Fruit fly (Drosophila melanogaster) whole organism, embryonic: ENCODE measurements around the gene niki.
A peak's percentile ranks its signal among the peaks of the same experiment; 100 is the strongest.

Experiments used
- Antp ChIP-seq: fragments of 200-800 bp; sonication (Bioruptor generic); optimal IDR thresholded peaks from 3 replicates; lab custom pipeline; 2016; ENCODE audit warnings: missing biosample characterization, missing genetic modification characterization
- BEAF-32 ChIP-seq: fragments of 200-800 bp; sonication (Bioruptor generic); optimal IDR thresholded peaks from 3 replicates; lab custom pipeline; 2017; ENCODE audit warnings: missing biosample characterization, missing genetic modification characterization, mild to moderate bottlenecking, moderate library complexity, missing genetic modification reagents
- Blimp-1 ChIP-seq: fragments of 200-800 bp; sonication (Bioruptor generic); optimal IDR thresholded peaks from 3 replicates; lab custom pipeline; 2018; ENCODE audit warnings: missing biosample characterization, missing genetic modification characterization, mild to moderate bottlenecking, moderate library complexity, missing genetic modification reagents
- CG1024 ChIP-seq: fragments of 200-800 bp; sonication (Bioruptor generic); IDR thresholded peaks from 2 replicates; pipeline ENCODE4 v1.3.6; 2022; ENCODE audit warnings: missing biosample characterization, missing genetic modification characterization
- CG11398 ChIP-seq: fragments of 200-800 bp; sonication (Bioruptor generic); optimal IDR thresholded peaks from 2 replicates; lab custom pipeline; 2016; ENCODE audit warnings: missing biosample characterization, missing genetic modification characterization
- CG11560 ChIP-seq: fragments of 200-800 bp; sonication (Bioruptor generic); IDR thresholded peaks from 3 replicates; pipeline ENCODE4 v1.3.6; 2022; ENCODE audit warnings: missing biosample characterization, missing genetic modification characterization
- CG12104 ChIP-seq: fragments of 200-800 bp; sonication (Bioruptor generic); optimal IDR thresholded peaks from 3 replicates; lab custom pipeline; 2016; ENCODE audit warnings: missing biosample characterization, missing genetic modification characterization
- CG12769 ChIP-seq: fragments of 200-800 bp; sonication (Bioruptor generic); optimal IDR thresholded peaks from 2 replicates; lab custom pipeline; 2019; ENCODE audit warnings: missing biosample characterization, mild to moderate bottlenecking, missing genetic modification characterization, moderate library complexity
- CG17186 ChIP-seq: fragments of 200-800 bp; sonication (Bioruptor generic); optimal IDR thresholded peaks from 3 replicates; lab custom pipeline; 2017; ENCODE audit warnings: missing biosample characterization, missing genetic modification reagents, missing genetic modification characterization
- CG17361 ChIP-seq: fragments of 200-800 bp; sonication (Bioruptor generic); IDR thresholded peaks from 3 replicates; pipeline ENCODE4 v1.3.6; 2022; ENCODE audit warnings: missing biosample characterization, missing genetic modification characterization
- CG1792 ChIP-seq: fragments of 200-800 bp; sonication (Bioruptor generic); optimal IDR thresholded peaks from 2 replicates; lab custom pipeline; 2016; ENCODE audit warnings: missing biosample characterization, missing genetic modification characterization
- CG18764 ChIP-seq: fragments of 200-800 bp; sonication (Bioruptor generic); optimal IDR thresholded peaks from 3 replicates; lab custom pipeline; 2016; ENCODE audit warnings: missing biosample characterization, missing genetic modification characterization
- CG3065 ChIP-seq: fragments of 200-800 bp; sonication (Bioruptor generic); optimal IDR thresholded peaks from 2 replicates; lab custom pipeline; 2016; ENCODE audit warnings: missing biosample characterization, missing genetic modification characterization
- CG31365 ChIP-seq: fragments of 200-800 bp; sonication (Bioruptor generic); optimal IDR thresholded peaks from 2 replicates; lab custom pipeline; 2018; ENCODE audit warnings: missing biosample characterization, mild to moderate bottlenecking, missing genetic modification characterization
- CG4424 ChIP-seq: fragments of 200-800 bp; sonication (Bioruptor generic); optimal IDR thresholded peaks from 3 replicates; lab custom pipeline; 2016; ENCODE audit warnings: missing biosample characterization, missing genetic modification characterization
- CG4820 ChIP-seq: fragments of 200-800 bp; sonication (Bioruptor generic); optimal IDR thresholded peaks from 3 replicates; lab custom pipeline; 2016; ENCODE audit warnings: missing biosample characterization, missing genetic modification characterization
- CG6254 ChIP-seq: fragments of 200-800 bp; sonication (Bioruptor generic); optimal IDR thresholded peaks from 3 replicates; lab custom pipeline; 2017; ENCODE audit warnings: mild to moderate bottlenecking, missing biosample characterization, missing genetic modification reagents, missing genetic modification characterization
- CG6272 ChIP-seq: fragments of 200-800 bp; sonication (Bioruptor generic); IDR thresholded peaks from 2 replicates; pipeline ENCODE4 v1.3.6; 2022; ENCODE audit warnings: missing biosample characterization, missing genetic modification characterization
- CG7839 ChIP-seq: fragments of 200-800 bp; sonication (Bioruptor generic); optimal IDR thresholded peaks from 3 replicates; lab custom pipeline; 2018; ENCODE audit warnings: missing biosample characterization, mild to moderate bottlenecking, missing genetic modification characterization, moderate library complexity
- CG7963 ChIP-seq: fragments of 200-800 bp; sonication (Bioruptor generic); IDR thresholded peaks from 3 replicates; pipeline ENCODE4 v1.3.6; 2022; ENCODE audit warnings: missing biosample characterization, missing genetic modification characterization; ENCODE audit not compliant: partially characterized antibody
- Dip2 ChIP-seq: fragments of 200-800 bp; sonication (Bioruptor generic); IDR thresholded peaks from 2 replicates; pipeline ENCODE4 v1.3.6; 2022; ENCODE audit warnings: missing biosample characterization, missing genetic modification characterization
- Dp ChIP-seq: fragments of 200-800 bp; sonication (Bioruptor generic); optimal IDR thresholded peaks from 2 replicates; lab custom pipeline; 2018; ENCODE audit warnings: missing biosample characterization, mild to moderate bottlenecking, missing genetic modification characterization, moderate library complexity
- Jarid2 ChIP-seq: fragments of 200-800 bp; sonication (Bioruptor generic); optimal IDR thresholded peaks from 3 replicates; lab custom pipeline; 2017; ENCODE audit warnings: mild to moderate bottlenecking, missing biosample characterization, missing genetic modification reagents, missing genetic modification characterization
- MTF-1 ChIP-seq: fragments of 200-800 bp; sonication (Bioruptor generic); optimal IDR thresholded peaks from 2 replicates; lab custom pipeline; 2018; ENCODE audit warnings: missing biosample characterization, mild to moderate bottlenecking, missing genetic modification characterization, borderline replicate concordance
- Max ChIP-seq: fragments of 200-800 bp; sonication (Bioruptor generic); optimal IDR thresholded peaks from 2 replicates; lab custom pipeline; 2016; ENCODE audit warnings: missing biosample characterization, mild to moderate bottlenecking, missing genetic modification characterization
- Mrtf ChIP-seq: fragments of 200-800 bp; sonication (Bioruptor generic); IDR thresholded peaks from 3 replicates; pipeline ENCODE4 v1.3.6; 2022; ENCODE audit warnings: missing biosample characterization, missing genetic modification characterization
- NfI ChIP-seq: fragments of 200-800 bp; sonication (Bioruptor generic); optimal IDR thresholded peaks from 3 replicates; lab custom pipeline; 2018; ENCODE audit warnings: missing biosample characterization, mild to moderate bottlenecking, missing genetic modification characterization, moderate library complexity
- Rx ChIP-seq: fragments of 200-800 bp; sonication (Bioruptor generic); IDR thresholded peaks from 2 replicates; pipeline ENCODE4 v1.3.6; 2022; ENCODE audit warnings: missing biosample characterization, missing genetic modification characterization
- Sin3A ChIP-seq: fragments of >200 bp; optimal IDR thresholded peaks from 2 replicates; lab custom pipeline; 2018
- amos ChIP-seq: fragments of 200-800 bp; sonication (Bioruptor generic); IDR thresholded peaks from 2 replicates; pipeline ENCODE4 v1.3.6; 2022; ENCODE audit warnings: missing biosample characterization, missing genetic modification characterization; ENCODE audit not compliant: partially characterized antibody
- bbx ChIP-seq: fragments of 200-800 bp; sonication (Bioruptor generic); IDR thresholded peaks from 2 replicates; pipeline ENCODE4 v1.3.6; 2022; ENCODE audit warnings: missing biosample characterization, missing genetic modification characterization; ENCODE audit not compliant: partially characterized antibody
- crc ChIP-seq: fragments of 200-800 bp; sonication (Bioruptor generic); optimal IDR thresholded peaks from 2 replicates; lab custom pipeline; 2016; ENCODE audit warnings: missing biosample characterization, missing genetic modification characterization
- esg ChIP-seq: fragments of 200-800 bp; sonication (Bioruptor generic); conservative IDR thresholded peaks from 2 replicates; pipeline ENCODE4 v1.3.6; 2022; ENCODE audit warnings: missing biosample characterization, missing genetic modification characterization
- ham ChIP-seq: fragments of 200-800 bp; sonication (Bioruptor generic); IDR thresholded peaks from 2 replicates; pipeline ENCODE4 v1.3.6; 2022; ENCODE audit warnings: missing biosample characterization, missing genetic modification characterization
- her ChIP-seq: fragments of 200-800 bp; sonication (Bioruptor generic); optimal IDR thresholded peaks from 2 replicates; lab custom pipeline; 2016; ENCODE audit warnings: missing biosample characterization, missing genetic modification characterization
- jing ChIP-seq: fragments of 200-800 bp; sonication (Bioruptor generic); optimal IDR thresholded peaks from 2 replicates; lab custom pipeline; 2018; ENCODE audit warnings: missing biosample characterization, mild to moderate bottlenecking, missing genetic modification characterization
- lov ChIP-seq, 2 experiments: fragments of 200-800 bp in 1 of 2; fragments of >200 bp in 1 of 2; sonication (Bioruptor generic) in 1 of 2; IDR thresholded peaks in 1 of 2; optimal IDR thresholded peaks in 1 of 2; 2 replicates in 1 of 2; 3 replicates in 1 of 2; pipeline versions ENCODE4 v1.3.6 to Lab custom; 2017 to 2022; ENCODE audit warnings: missing biosample characterization in 1 of 2, missing genetic modification characterization in 1 of 2
- peb ChIP-seq: fragments of 200-800 bp; sonication (Bioruptor generic); IDR thresholded peaks from 2 replicates; pipeline ENCODE4 v1.3.6; 2022; ENCODE audit warnings: missing biosample characterization, missing genetic modification characterization
- pnt ChIP-seq: fragments of 200-800 bp; sonication (Bioruptor generic); optimal IDR thresholded peaks from 3 replicates; lab custom pipeline; 2016; ENCODE audit warnings: missing biosample characterization, missing genetic modification characterization
- pum ChIP-seq: fragments of 200-800 bp; sonication (Bioruptor generic); optimal IDR thresholded peaks from 2 replicates; lab custom pipeline; 2016; ENCODE audit warnings: missing biosample characterization, missing genetic modification characterization
- pzg ChIP-seq: fragments of 200-800 bp; sonication (Bioruptor generic); optimal IDR thresholded peaks from 3 replicates; lab custom pipeline; 2018; ENCODE audit warnings: missing biosample characterization, mild to moderate bottlenecking, missing genetic modification characterization, moderate library complexity
- run ChIP-seq: fragments of 200-800 bp; sonication (Bioruptor generic); optimal IDR thresholded peaks from 3 replicates; lab custom pipeline; 2018; ENCODE audit warnings: missing biosample characterization, mild to moderate bottlenecking, missing genetic modification characterization
- scrt ChIP-seq: fragments of 200-800 bp; sonication (Bioruptor generic); optimal IDR thresholded peaks from 2 replicates; lab custom pipeline; 2018; ENCODE audit warnings: missing biosample characterization, mild to moderate bottlenecking, missing genetic modification characterization, moderate library complexity
- shn ChIP-seq: fragments of 200-800 bp; sonication (Bioruptor generic); optimal IDR thresholded peaks from 3 replicates; lab custom pipeline; 2016; ENCODE audit warnings: missing biosample characterization, missing genetic modification characterization
- sima ChIP-seq: fragments of 200-800 bp; sonication (Bioruptor generic); optimal IDR thresholded peaks from 2 replicates; lab custom pipeline; 2016; ENCODE audit warnings: missing biosample characterization, missing genetic modification characterization
- slou ChIP-seq: fragments of 200-800 bp; sonication (Bioruptor generic); optimal IDR thresholded peaks from 3 replicates; lab custom pipeline; 2016; ENCODE audit warnings: missing biosample characterization, missing genetic modification characterization
- sob ChIP-seq: fragments of 200-800 bp; sonication (Bioruptor generic); IDR thresholded peaks from 2 replicates; pipeline ENCODE4 v1.3.6; 2022; ENCODE audit warnings: missing biosample characterization, missing genetic modification characterization
- stc ChIP-seq: fragments of 200-800 bp; sonication (Bioruptor generic); IDR thresholded peaks from 2 replicates; pipeline ENCODE4 v1.3.6; 2022; ENCODE audit warnings: missing biosample characterization, missing genetic modification characterization
- vnd ChIP-seq: fragments of 200-800 bp; sonication (Bioruptor generic); IDR thresholded peaks from 3 replicates; pipeline ENCODE4 v1.3.6; 2022; ENCODE audit warnings: missing biosample characterization, missing genetic modification characterization; ENCODE audit not compliant: partially characterized antibody
- wek ChIP-seq: fragments of 200-800 bp; sonication (Bioruptor generic); optimal IDR thresholded peaks from 3 replicates; lab custom pipeline; 2018; ENCODE audit warnings: missing biosample characterization, mild to moderate bottlenecking, missing genetic modification characterization, moderate library complexity
- yki ChIP-seq: fragments of >200 bp; optimal IDR thresholded peaks from 3 replicates; lab custom pipeline; 2018

The niki gene

DNA sequence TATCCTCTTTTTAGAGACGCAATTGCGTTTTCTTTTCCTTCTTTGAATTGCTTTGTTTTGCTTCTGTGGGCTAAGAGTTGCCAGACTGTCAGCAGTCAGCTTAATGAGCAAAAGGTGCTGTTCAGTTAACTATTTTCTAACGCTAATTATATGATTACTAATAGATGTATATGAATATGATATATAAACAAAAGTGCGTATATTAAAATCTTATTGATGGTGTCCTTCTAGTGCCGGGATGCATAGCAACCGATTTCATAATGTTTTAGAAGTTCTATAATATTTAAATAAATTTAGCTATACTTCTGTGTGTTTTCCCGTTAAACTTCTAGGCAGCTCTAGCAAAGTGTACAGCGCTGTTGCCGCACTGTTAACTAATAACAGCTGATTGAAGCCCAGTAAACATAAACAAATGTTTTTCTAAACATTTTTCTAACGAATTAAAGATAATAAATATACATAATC, 4.5 kb upstream of the niki start, which contains the start of the genes Kaz and CG43273 (continued):
- TF ChIP-seq slou = peak; percentile 35
- TF ChIP-seq CG4820 (GFP tag; lab: Kevin White, UChicago) = peak; percentile 42
- TF ChIP-seq ham (GFP tag; lab: Robert Waterston, UW) = no peak
- no peak for TF ChIP-seq CG7963 (GFP tag; lab: Robert Waterston, UW)
- no peak for TF ChIP-seq lov (optimal IDR thresholded peaks at IDR 0.05; lab: Kevin White, UChicago)
- no peak for TF ChIP-seq lov (GFP tag; IDR thresholded peaks at IDR 0.05; lab: Robert Waterston, UW)
- TF ChIP-seq Dip2 (GFP tag; lab: Robert Waterston, UW) = no peak
- no peak for TF ChIP-seq CG3065
- peak; percentile 74 for TF ChIP-seq NfI (GFP tag; lab: Kevin White, UChicago)
- TF ChIP-seq crc = no peak
- TF ChIP-seq Antp = no peak
- TF ChIP-seq CG31365 = no peak
- TF ChIP-seq Rx (GFP tag; lab: Robert Waterston, UW) = no peak
- TF ChIP-seq CG17361 (GFP tag; lab: Robert Waterston, UW) = no peak; the same call in 2 of the 3 replicates
- no peak for TF ChIP-seq CG1024 (GFP tag; lab: Robert Waterston, UW)
- no peak for TF ChIP-seq vnd (GFP tag; lab: Robert Waterston, UW)
- TF ChIP-seq Mrtf (GFP tag; lab: Robert Waterston, UW) = no peak
- peak; percentile 0 for TF ChIP-seq CG12104 (GFP tag; lab: Kevin White, UChicago)
- 0 out of 2 replicates have a peak, but pooled peaks have one; percentile 11 for TF ChIP-seq stc
- peak; percentile 40; the same call in 1 of the 2 replicates for TF ChIP-seq CG6272 (GFP tag; lab: Robert Waterston, UW)
- peak; percentile 7 for TF ChIP-seq CG6254
- no peak for TF ChIP-seq Jarid2 (GFP tag; lab: Kevin White, UChicago)
- TF ChIP-seq shn (GFP tag; lab: Kevin White, UChicago) = no peak
- peak; percentile 0 for TF ChIP-seq pum (GFP tag; lab: Kevin White, UChicago)
- TF ChIP-seq pnt = peak; percentile 3
- no peak for TF ChIP-seq MTF-1 (GFP tag; lab: Kevin White, UChicago)
- peak; percentile 51 for TF ChIP-seq CG4424
- peak; percentile 35 for TF ChIP-seq pzg
- TF ChIP-seq CG18764 = no peak
- TF ChIP-seq CG12769 (tag; lab: Kevin White, UChicago) = no peak
- TF ChIP-seq CG7839 (tag; lab: Kevin White, UChicago) = no peak
- peak; percentile 59 for TF ChIP-seq sob (GFP tag; lab: Robert Waterston, UW)
- no peak for TF ChIP-seq run
- TF ChIP-seq bbx (GFP tag; lab: Robert Waterston, UW) = no peak
- TF ChIP-seq sima = no peak
- TF ChIP-seq scrt = peak; percentile 42
- no peak for TF ChIP-seq CG1792 (GFP tag; lab: Kevin White, UChicago)
- TF ChIP-seq CG11560 = no peak
- peak; percentile 1 for TF ChIP-seq Dp
- TF ChIP-seq CG11398 (GFP tag; lab: Kevin White, UChicago) = no peak
- peak; percentile 37; the same call in 1 of the 2 replicates for TF ChIP-seq peb (GFP tag; lab: Robert Waterston, UW)
- peak; percentile 44 for TF ChIP-seq CG17186 (GFP tag; lab: Kevin White, UChicago)
- no peak for TF ChIP-seq Blimp-1 (GFP tag; lab: Kevin White, UChicago)
- no peak for TF ChIP-seq her (GFP tag; lab: Kevin White, UChicago)
- no peak for TF ChIP-seq wek
- TF ChIP-seq BEAF-32 = peak; percentile 27
- TF ChIP-seq esg (GFP tag; lab: Robert Waterston, UW) = peak; percentile 25; the same call in 1 of the 2 replicates
- peak; percentile 56 for TF ChIP-seq Max
- peak; percentile 43 for TF ChIP-seq Sin3A (lab: Kevin White, UChicago)
- no peak for TF ChIP-seq yki (lab: Kevin White, UChicago)
- TF ChIP-seq jing (GFP tag; lab: Kevin White, UChicago) = no peak
- no peak for TF ChIP-seq amos (GFP tag; lab: Robert Waterston, UW)
